Worm (Caenorhabditis elegans) whole organism, L4/young adult: ENCODE results near the gene F38B2.6.

Source experiments
- W03F9.2 ChIP-seq: fragments of 150-350 bp; optimal IDR thresholded peaks from 2 replicates; lab custom pipeline; 2014; ENCODE audit warnings: missing biosample characterization, missing genetic modification characterization
- dao-5 ChIP-seq: sonication (generic microtip); optimal IDR thresholded peaks from 2 replicates; lab custom pipeline; 2016; ENCODE audit warnings: missing genotype, missing genetic modification characterization, moderate library complexity, missing compliant biosample characterization

DNA sequence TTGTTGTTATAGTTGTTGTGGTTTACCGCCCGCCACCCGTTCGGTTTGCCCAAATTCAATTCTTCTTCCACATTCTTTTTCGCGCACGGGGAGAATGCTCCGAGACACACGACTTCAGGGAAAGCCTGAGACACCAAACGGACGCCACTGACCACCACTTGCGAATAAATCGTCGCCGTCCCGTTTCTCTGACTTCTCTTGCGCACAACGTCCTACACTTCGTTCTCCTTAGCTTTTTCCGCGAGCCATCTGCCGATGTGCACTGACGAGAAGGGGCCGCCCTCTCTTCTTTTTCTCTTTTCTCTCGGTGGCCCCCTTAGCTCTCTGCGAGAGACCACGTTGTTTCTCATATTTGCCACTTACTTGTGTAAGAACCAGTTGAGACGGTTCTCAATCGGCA lies 24.0 kb downstream of the F38B2.6 start, which contains the start of gene C03A3.1:
- TF ChIP-seq dao-5 (tag; lab: Kevin White, UChicago) = no peak
- TF ChIP-seq W03F9.2 (tag; lab: Kevin White, UChicago) = no peak
